Fruit fly (Drosophila melanogaster) whole organism, embryonic: ENCODE results near the gene Sec24CD.

Experiments used
- ATbp ChIP-seq: fragments of 200-800 bp; sonication (Bioruptor generic); optimal IDR thresholded peaks from 2 replicates; lab custom pipeline; 2017; ENCODE audit warnings: missing biosample characterization, mild to moderate bottlenecking, missing genetic modification characterization, missing genetic modification reagents
- Abd-B ChIP-seq: fragments of 200-800 bp; sonication (Bioruptor generic); optimal IDR thresholded peaks from 2 replicates; lab custom pipeline; 2018; ENCODE audit warnings: missing biosample characterization, mild to moderate bottlenecking, missing genetic modification characterization, moderate library complexity
- Aef1 ChIP-seq: fragments of 200-800 bp; sonication (Bioruptor generic); IDR thresholded peaks from 3 replicates; pipeline ENCODE4 v1.3.6; 2022; ENCODE audit warnings: missing biosample characterization, missing genetic modification characterization
- CG10366 ChIP-seq: fragments of 200-800 bp; sonication (Bioruptor generic); IDR thresholded peaks from 2 replicates; pipeline ENCODE4 v1.3.6; 2022; ENCODE audit warnings: missing biosample characterization, missing genetic modification characterization
- CG10565 ChIP-seq: fragments of 200-800 bp; sonication (Bioruptor generic); optimal IDR thresholded peaks from 3 replicates; lab custom pipeline; 2016; ENCODE audit warnings: missing biosample characterization, mild to moderate bottlenecking, missing genetic modification characterization
- CG10959 ChIP-seq: fragments of 200-800 bp; sonication (Bioruptor generic); IDR thresholded peaks from 2 replicates; pipeline ENCODE4 v1.3.6; 2022; ENCODE audit warnings: missing biosample characterization, missing genetic modification characterization
- CG11093 ChIP-seq: fragments of 200-800 bp; sonication (Bioruptor generic); IDR thresholded peaks from 3 replicates; pipeline ENCODE4 v1.3.6; 2022; ENCODE audit warnings: missing biosample characterization, missing genetic modification characterization
- CG11247 ChIP-seq: fragments of 200-800 bp; sonication (Bioruptor generic); IDR thresholded peaks from 2 replicates; pipeline ENCODE4 v1.3.6; 2022; ENCODE audit warnings: missing biosample characterization, missing genetic modification characterization
- CG11696 ChIP-seq: fragments of 200-800 bp; sonication (Bioruptor generic); IDR thresholded peaks from 2 replicates; pipeline ENCODE4 v1.3.6; 2022; ENCODE audit warnings: missing biosample characterization, missing genetic modification characterization
- CG12071 ChIP-seq: fragments of 200-800 bp; sonication (Bioruptor generic); optimal IDR thresholded peaks from 3 replicates; lab custom pipeline; 2018; ENCODE audit warnings: missing biosample characterization, mild to moderate bottlenecking, missing genetic modification characterization
- CG14014 ChIP-seq: fragments of 200-800 bp; sonication (Bioruptor generic); IDR thresholded peaks from 2 replicates; pipeline ENCODE4 v1.3.6; 2022; ENCODE audit warnings: missing biosample characterization, missing genetic modification characterization
- CG1602 ChIP-seq: fragments of 200-800 bp; sonication (Bioruptor generic); optimal IDR thresholded peaks from 3 replicates; lab custom pipeline; 2016; ENCODE audit warnings: missing biosample characterization, missing genetic modification characterization
- CG17186 ChIP-seq: fragments of 200-800 bp; sonication (Bioruptor generic); optimal IDR thresholded peaks from 3 replicates; lab custom pipeline; 2017; ENCODE audit warnings: missing biosample characterization, missing genetic modification reagents, missing genetic modification characterization
- CG2202 ChIP-seq: fragments of 200-800 bp; sonication (Bioruptor generic); optimal IDR thresholded peaks from 2 replicates; lab custom pipeline; 2018; ENCODE audit warnings: missing biosample characterization, mild to moderate bottlenecking, missing genetic modification characterization
- CG2875 ChIP-seq: fragments of 200-800 bp; sonication (Bioruptor generic); optimal IDR thresholded peaks from 2 replicates; lab custom pipeline; 2017; ENCODE audit warnings: missing biosample characterization, mild to moderate bottlenecking, missing genetic modification characterization, missing genetic modification reagents
- CG31224 ChIP-seq: fragments of 200-800 bp; sonication (Bioruptor generic); IDR thresholded peaks from 2 replicates; pipeline ENCODE4 v1.3.6; 2022; ENCODE audit warnings: missing biosample characterization, missing genetic modification characterization
- CG4404 ChIP-seq: fragments of 200-800 bp; sonication (Bioruptor generic); IDR thresholded peaks from 2 replicates; pipeline ENCODE4 v1.3.6; 2022; ENCODE audit warnings: missing biosample characterization, missing genetic modification characterization
- CG5953 ChIP-seq: fragments of 200-800 bp; sonication (Bioruptor generic); IDR thresholded peaks from 2 replicates; pipeline ENCODE4 v1.3.6; 2022; ENCODE audit warnings: missing biosample characterization, missing genetic modification characterization
- CG6765 ChIP-seq: fragments of 200-800 bp; sonication (Bioruptor generic); optimal IDR thresholded peaks from 3 replicates; lab custom pipeline; 2017; ENCODE audit warnings: missing biosample characterization, mild to moderate bottlenecking, missing genetic modification characterization
- CG7839 ChIP-seq: fragments of 200-800 bp; sonication (Bioruptor generic); optimal IDR thresholded peaks from 3 replicates; lab custom pipeline; 2018; ENCODE audit warnings: missing biosample characterization, mild to moderate bottlenecking, missing genetic modification characterization, moderate library complexity
- CG8359 ChIP-seq: fragments of 200-800 bp; sonication (Bioruptor generic); optimal IDR thresholded peaks from 2 replicates; lab custom pipeline; 2017; ENCODE audit warnings: missing biosample characterization, mild to moderate bottlenecking, missing genetic modification characterization, borderline replicate concordance
- CG9797 ChIP-seq: fragments of 200-800 bp; sonication (Bioruptor generic); optimal IDR thresholded peaks from 3 replicates; lab custom pipeline; 2018; ENCODE audit warnings: missing biosample characterization, mild to moderate bottlenecking, missing genetic modification characterization
- Dfd ChIP-seq, 2 experiments: fragments of >200 bp; optimal IDR thresholded peaks; 2 replicates each; lab custom pipeline; 2017; ENCODE audit warnings: missing biosample characterization in 2 of 2, missing genetic modification characterization in 2 of 2
- E2f2 ChIP-seq: fragments of 200-800 bp; sonication (Bioruptor generic); IDR thresholded peaks from 2 replicates; pipeline ENCODE4 v1.3.6; 2022; ENCODE audit warnings: missing biosample characterization, missing genetic modification characterization
- HLH3B ChIP-seq: fragments of 200-800 bp; sonication (Bioruptor generic); IDR thresholded peaks from 2 replicates; pipeline ENCODE4 v1.3.6; 2022; ENCODE audit warnings: missing biosample characterization, missing genetic modification characterization
- Hmx ChIP-seq: fragments of 200-800 bp; sonication (Bioruptor generic); optimal IDR thresholded peaks from 2 replicates; lab custom pipeline; 2016; ENCODE audit warnings: missing biosample characterization, missing genetic modification characterization
- Mad ChIP-seq: fragments of 200-800 bp; sonication (Bioruptor generic); optimal IDR thresholded peaks from 2 replicates; lab custom pipeline; 2016; ENCODE audit warnings: missing biosample characterization, missing genetic modification characterization
- Mrtf ChIP-seq: fragments of 200-800 bp; sonication (Bioruptor generic); IDR thresholded peaks from 3 replicates; pipeline ENCODE4 v1.3.6; 2022; ENCODE audit warnings: missing biosample characterization, missing genetic modification characterization
- TFAM ChIP-seq: fragments of 200-800 bp; sonication (Bioruptor generic); optimal IDR thresholded peaks from 2 replicates; lab custom pipeline; 2017; ENCODE audit warnings: missing biosample characterization, missing genetic modification characterization, inconsistent platforms
- Tbp ChIP-seq: fragments of >200 bp; optimal IDR thresholded peaks from 2 replicates; lab custom pipeline; 2018; ENCODE audit warnings: missing biosample characterization, missing genetic modification characterization
- Trl ChIP-seq, 3 experiments: fragments of >200 bp in 2 of 3; fragments of 200-800 bp in 1 of 3; sonication (Bioruptor generic) in 1 of 3; optimal IDR thresholded peaks; 2 replicates in 1 of 3; 3 replicates in 2 of 3; lab custom pipeline; 2016 to 2017; ENCODE audit warnings: missing biosample characterization in 1 of 3, missing genetic modification characterization in 1 of 3
- aop ChIP-seq: fragments of 200-800 bp; sonication (Bioruptor generic); IDR thresholded peaks from 2 replicates; pipeline ENCODE4 v1.3.6; 2022; ENCODE audit warnings: missing biosample characterization, missing genetic modification characterization
- ap ChIP-seq: fragments of 200-800 bp; sonication (Bioruptor generic); IDR thresholded peaks from 2 replicates; pipeline ENCODE4 v1.3.6; 2022; ENCODE audit warnings: missing biosample characterization, missing genetic modification characterization
- br ChIP-seq: fragments of >200 bp; optimal IDR thresholded peaks from 2 replicates; lab custom pipeline; 2017
- cas ChIP-seq: fragments of 200-800 bp; sonication (Bioruptor generic); IDR thresholded peaks from 2 replicates; pipeline ENCODE4 v1.3.6; 2022; ENCODE audit warnings: missing biosample characterization, missing genetic modification characterization
- chinmo ChIP-seq: fragments of 200-800 bp; sonication (Bioruptor generic); IDR thresholded peaks from 4 replicates; pipeline ENCODE4 v1.3.6; 2022; ENCODE audit warnings: missing biosample characterization, missing genetic modification characterization; ENCODE audit not compliant: partially characterized antibody
- dimm ChIP-seq: fragments of 200-800 bp; sonication (Bioruptor generic); IDR thresholded peaks from 2 replicates; pipeline ENCODE4 v1.3.6; 2022; ENCODE audit warnings: missing biosample characterization, missing genetic modification characterization
- disco-r ChIP-seq: fragments of 200-800 bp; sonication (Bioruptor generic); optimal IDR thresholded peaks from 2 replicates; lab custom pipeline; 2016; ENCODE audit warnings: missing biosample characterization, missing genetic modification characterization
- esg ChIP-seq: fragments of 200-800 bp; sonication (Bioruptor generic); conservative IDR thresholded peaks from 2 replicates; pipeline ENCODE4 v1.3.6; 2022; ENCODE audit warnings: missing biosample characterization, missing genetic modification characterization
- ind ChIP-seq: fragments of 200-800 bp; sonication (Bioruptor generic); optimal IDR thresholded peaks from 3 replicates; lab custom pipeline; 2016; ENCODE audit warnings: missing biosample characterization, missing genetic modification characterization
- inv ChIP-seq: fragments of 200-800 bp; sonication (Bioruptor generic); IDR thresholded peaks from 2 replicates; pipeline ENCODE4 v1.3.6; 2022; ENCODE audit warnings: missing biosample characterization, missing genetic modification characterization; ENCODE audit not compliant: partially characterized antibody
- knrl ChIP-seq: fragments of 200-800 bp; sonication (Bioruptor generic); IDR thresholded peaks from 3 replicates; pipeline ENCODE4 v1.3.6; 2022; ENCODE audit warnings: missing biosample characterization, missing genetic modification characterization; ENCODE audit not compliant: partially characterized antibody
- p53 ChIP-seq: fragments of 200-800 bp; sonication (Bioruptor generic); optimal IDR thresholded peaks from 2 replicates; lab custom pipeline; 2016; ENCODE audit warnings: missing biosample characterization, missing genetic modification characterization
- ranshi ChIP-seq: fragments of 200-800 bp; sonication (Bioruptor generic); IDR thresholded peaks from 2 replicates; pipeline ENCODE4 v1.3.6; 2022; ENCODE audit warnings: missing biosample characterization, missing genetic modification characterization
- so ChIP-seq: fragments of 200-800 bp; sonication (Bioruptor generic); IDR thresholded peaks from 3 replicates; pipeline ENCODE4 v1.3.6; 2022; ENCODE audit warnings: missing biosample characterization, missing genetic modification characterization
- ssp ChIP-seq: fragments of 200-800 bp; sonication (Bioruptor generic); IDR thresholded peaks from 2 replicates; pipeline ENCODE4 v1.3.6; 2022; ENCODE audit warnings: missing biosample characterization, missing genetic modification characterization
- tin ChIP-seq: fragments of 200-800 bp; sonication (Bioruptor generic); optimal IDR thresholded peaks from 3 replicates; lab custom pipeline; 2016; ENCODE audit warnings: missing biosample characterization, missing genetic modification characterization
- tll ChIP-seq, 2 experiments: fragments of 200-800 bp in 1 of 2; fragments of >200 bp in 1 of 2; sonication (Bioruptor generic) in 1 of 2; optimal IDR thresholded peaks; 2 replicates each; lab custom pipeline; 2017 to 2019; ENCODE audit warnings: missing biosample characterization in 2 of 2, missing genetic modification characterization in 2 of 2, mild to moderate bottlenecking in 1 of 2, moderate library complexity in 1 of 2
- trem ChIP-seq: fragments of 200-800 bp; optimal IDR thresholded peaks from 3 replicates; lab custom pipeline; 2019; ENCODE audit warnings: missing biosample characterization, mild to moderate bottlenecking, missing genetic modification characterization, moderate library complexity
- twi ChIP-seq: fragments of 200-800 bp; optimal IDR thresholded peaks from 2 replicates; lab custom pipeline; 2019; ENCODE audit warnings: missing biosample characterization, mild to moderate bottlenecking, missing genetic modification characterization, moderate library complexity
- unpg ChIP-seq: fragments of 200-800 bp; sonication (Bioruptor generic); optimal IDR thresholded peaks from 3 replicates; lab custom pipeline; 2018; ENCODE audit warnings: missing biosample characterization, mild to moderate bottlenecking, missing genetic modification characterization, moderate library complexity

The Sec24CD gene

DNA sequence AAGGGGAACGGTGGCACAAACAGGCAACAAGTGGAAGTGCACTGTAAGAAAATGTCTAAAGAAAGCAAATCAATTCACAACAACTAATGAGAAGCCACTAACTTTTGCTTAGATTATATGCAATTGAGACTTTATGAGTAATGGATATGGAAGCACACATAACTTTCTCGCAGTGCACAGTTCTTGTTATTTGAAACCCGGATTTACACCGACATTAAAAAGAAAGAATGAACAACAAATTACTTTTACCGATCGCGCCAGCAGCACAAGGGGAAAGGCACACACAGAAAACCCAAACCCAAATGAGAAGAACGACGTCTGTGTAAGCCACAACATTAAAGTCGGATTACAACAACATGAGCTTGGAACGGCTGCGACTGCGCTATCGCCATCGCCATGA, 47.5 kb downstream of the Sec24CD start (continued):
- no peak for TF ChIP-seq Dfd (GFP tag; optimal IDR thresholded peaks at IDR 0.05; lab: Kevin White, UChicago)
- no peak for TF ChIP-seq CG31224 (GFP tag; lab: Robert Waterston, UW)
- 0 out of 2 replicates have a peak, but pooled peaks have one; percentile 28 for TF ChIP-seq CG11696 (GFP tag; lab: Robert Waterston, UW)
- TF ChIP-seq unpg, result peak; percentile 73
- TF ChIP-seq CG17186 (GFP tag; lab: Kevin White, UChicago), result peak; percentile 13
- TF ChIP-seq tin (GFP tag; lab: Kevin White, UChicago), result peak; percentile 84
- peak; percentile 51; the same call in 1 of the 2 replicates for TF ChIP-seq HLH3B
- no peak for TF ChIP-seq knrl (GFP tag; lab: Robert Waterston, UW)
- TF ChIP-seq disco-r (GFP tag; lab: Kevin White, UChicago), result no peak
- TF ChIP-seq CG2875 (GFP tag; lab: Kevin White, UChicago), result peak; percentile 64
- TF ChIP-seq CG11247 (GFP tag; lab: Robert Waterston, UW), result no peak
- TF ChIP-seq CG5953 (GFP tag; lab: Robert Waterston, UW), result no peak
- no peak for TF ChIP-seq inv (GFP tag; lab: Robert Waterston, UW)
- TF ChIP-seq ATbp (GFP tag; lab: Kevin White, UChicago), result peak; percentile 62
- TF ChIP-seq dimm, result no peak
- TF ChIP-seq E2f2, result 0 out of 2 replicates have a peak, but pooled peaks have one; percentile 14
- TF ChIP-seq Tbp (GFP tag; lab: Kevin White, UChicago), result no peak
- no peak for TF ChIP-seq tll (GFP tag; optimal IDR thresholded peaks at IDR 0.05; lab: Kevin White, UChicago)
- TF ChIP-seq ap, result no peak
- peak; percentile 40; the same call in 1 of the 2 replicates for TF ChIP-seq esg (GFP tag; lab: Robert Waterston, UW)
- TF ChIP-seq CG1602 (GFP tag; lab: Kevin White, UChicago), result peak; percentile 69
- TF ChIP-seq so (GFP tag; lab: Robert Waterston, UW), result no peak
- no peak for TF ChIP-seq TFAM (GFP tag; lab: Kevin White, UChicago)
- TF ChIP-seq CG4404 (GFP tag; lab: Robert Waterston, UW), result peak; percentile 64; the same call in 1 of the 2 replicates
- no peak for TF ChIP-seq Trl (optimal IDR thresholded peaks at IDR 0.05; lab: Kevin White, UChicago)
- TF ChIP-seq Trl (GFP tag; optimal IDR thresholded peaks at IDR 0.05; lab: Kevin White, UChicago), result peak; percentile 73
- TF ChIP-seq CG11093 (GFP tag; lab: Robert Waterston, UW), result 0 out of 3 replicates have a peak, but pooled peaks have one; percentile 39
- no peak for TF ChIP-seq CG12071
- TF ChIP-seq CG9797 (GFP tag; lab: Kevin White, UChicago), result no peak
- peak; percentile 53; the same call in 1 of the 2 replicates for TF ChIP-seq aop (GFP tag; lab: Robert Waterston, UW)
- peak; percentile 88 for TF ChIP-seq CG2202 (tag; lab: Kevin White, UChicago)
- TF ChIP-seq ssp (GFP tag; lab: Robert Waterston, UW), result peak; percentile 61
- TF ChIP-seq Abd-B (GFP tag; lab: Kevin White, UChicago), result peak; percentile 54
- no peak for TF ChIP-seq CG14014
- TF ChIP-seq Hmx (GFP tag; lab: Kevin White, UChicago), result no peak
- TF ChIP-seq Mrtf (GFP tag; lab: Robert Waterston, UW), result no peak
- TF ChIP-seq chinmo (GFP tag; lab: Robert Waterston, UW), result no peak
- TF ChIP-seq CG7839 (tag; lab: Kevin White, UChicago), result peak; percentile 71
- TF ChIP-seq br (lab: Kevin White, UChicago), result no peak
- peak; percentile 87 for TF ChIP-seq CG10959
- TF ChIP-seq ranshi (GFP tag; lab: Robert Waterston, UW), result peak; percentile 73; the same call in 1 of the 2 replicates
- TF ChIP-seq Aef1 (GFP tag; lab: Robert Waterston, UW), result no peak
- TF ChIP-seq CG6765, result no peak
- peak; percentile 70 for TF ChIP-seq twi (tag; lab: Kevin White, UChicago)
- TF ChIP-seq p53, result no peak
- TF ChIP-seq CG10366 (GFP tag; lab: Robert Waterston, UW), result peak; percentile 37; the same call in 1 of the 2 replicates
- TF ChIP-seq CG8359 (GFP tag; lab: Kevin White, UChicago), result peak; percentile 60
- TF ChIP-seq trem (tag; lab: Kevin White, UChicago), result peak; percentile 75
- no peak for TF ChIP-seq CG10565
- TF ChIP-seq Mad, result peak; percentile 53
- peak; percentile 40 for TF ChIP-seq ind (GFP tag; lab: Kevin White, UChicago)
- TF ChIP-seq cas (GFP tag; lab: Robert Waterston, UW), result no peak
